Fruit fly (Drosophila melanogaster): Measurements from ENCODE around the gene scaf6.

- TF ChIP-seq fd85E (GFP tag; optimal IDR thresholded peaks at IDR 0.05) = no peak
- no peak for TF ChIP-seq CG10631 (GFP tag; optimal IDR thresholded peaks at IDR 0.05)
- TF ChIP-seq CG6854 (GFP tag; optimal IDR thresholded peaks at IDR 0.05) = no peak
- no peak for TF ChIP-seq pdm3 (GFP tag; optimal IDR thresholded peaks at IDR 0.05)
- no peak for TF ChIP-seq CG10669 (GFP tag; optimal IDR thresholded peaks at IDR 0.05)
- no peak for TF ChIP-seq CG11294 (GFP tag; IDR thresholded peaks at IDR 0.05)
- TF ChIP-seq salr (GFP tag; optimal IDR thresholded peaks at IDR 0.05) = no peak
- no peak for TF ChIP-seq Gug (GFP tag; IDR thresholded peaks at IDR 0.05)
- TF ChIP-seq fd59A (GFP tag; optimal IDR thresholded peaks at IDR 0.05) = no peak
- no peak for TF ChIP-seq vri (GFP tag; optimal IDR thresholded peaks at IDR 0.05)
Measured at dm6 chr3L:17077273-17077672, 34.9 kb upstream of the scaf6 start.
